5 fruit fly cellular contexts compared by ENCODE assay signal in genomic region chr3L:20950136-20950499, dm6.
TF ChIP-seq lines count a peak whose summit lies in the region.

No protein-coding gene starts in this region.

- TF ChIP-seq CTCF in whole organism, embryonic (GFP tag; optimal IDR thresholded peaks at IDR 0.05; lab: Kevin White, UChicago) = no peak

TF ChIP-seq in whole organism, adult, 20 proteins besides CTCF, POLR2A, EP300 and RAD21 (continues in another document):
- TF ChIP-seq pad (GFP tag; optimal IDR thresholded peaks at IDR 0.05; lab: Kevin White, UChicago) (peak; percentile 38), cnc (optimal IDR thresholded peaks at IDR 0.05; lab: Kevin White, UChicago) (no peak), CG7101 (tag; optimal IDR thresholded peaks at IDR 0.05; lab: Kevin White, UChicago) (peak; percentile 81), kay (GFP tag; lab: Kevin White, UChicago; ENCODE audit: borderline replicate concordance) (peak; percentile 52), CG1620 (GFP tag; optimal IDR thresholded peaks at IDR 0.05; lab: Kevin White, UChicago) (no peak), bab1 (GFP tag; optimal IDR thresholded peaks at IDR 0.05; lab: Kevin White, UChicago) (peak; percentile 8), Crg-1 (GFP tag; optimal IDR thresholded peaks at IDR 0.05; lab: Kevin White, UChicago) (no peak), CG7045 (GFP tag; optimal IDR thresholded peaks at IDR 0.05; lab: Kevin White, UChicago) (peak; percentile 65), Hr96 (GFP tag; optimal IDR thresholded peaks at IDR 0.05; lab: Kevin White, UChicago) (peak; percentile 65), toe (GFP tag; optimal IDR thresholded peaks at IDR 0.05; lab: Kevin White, UChicago) (peak; percentile 53), ovo (GFP tag; optimal IDR thresholded peaks at IDR 0.05; lab: Kevin White, UChicago) (no peak), CG14711 (tag; optimal IDR thresholded peaks at IDR 0.05; lab: Kevin White, UChicago) (peak; percentile 61), Mnt (GFP tag; optimal IDR thresholded peaks at IDR 0.05; lab: Kevin White, UChicago) (peak; percentile 28), tj (GFP tag; optimal IDR thresholded peaks at IDR 0.05; lab: Kevin White, UChicago) (no peak), CG11617 (GFP tag; optimal IDR thresholded peaks at IDR 0.05; lab: Kevin White, UChicago) (peak; percentile 46), CG33017 (tag; optimal IDR thresholded peaks at IDR 0.05; lab: Kevin White, UChicago) (peak; percentile 58), Clk (GFP tag; optimal IDR thresholded peaks at IDR 0.05; lab: Kevin White, UChicago) (peak; percentile 1), cic (GFP tag; optimal IDR thresholded peaks at IDR 0.05; lab: Kevin White, UChicago) (no peak)

TF ChIP-seq in whole organism, embryonic, 481 proteins besides CTCF, POLR2A, EP300 and RAD21 (continues in another document):
- TF ChIP-seq seq (GFP tag; IDR thresholded peaks at IDR 0.05; lab: Robert Waterston, UW) (no peak), slbo (GFP tag; IDR thresholded peaks at IDR 0.05; lab: Robert Waterston, UW) (no peak), yki (optimal IDR thresholded peaks at IDR 0.05; lab: Kevin White, UChicago) (no peak), HmgZ (tag; optimal IDR thresholded peaks at IDR 0.05; lab: Kevin White, UChicago) (no peak), Hmr (GFP tag; optimal IDR thresholded peaks at IDR 0.05; lab: Kevin White, UChicago) (peak; percentile 4), CG6854 (GFP tag; optimal IDR thresholded peaks at IDR 0.05; lab: Kevin White, UChicago) (peak; percentile 18), kay (GFP tag; optimal IDR thresholded peaks at IDR 0.05; lab: Kevin White, UChicago) (peak; percentile 2), bigmax (GFP tag; optimal IDR thresholded peaks at IDR 0.05; lab: Kevin White, UChicago) (no peak), CG9727 (GFP tag; optimal IDR thresholded peaks at IDR 0.05; lab: Kevin White, UChicago) (peak; percentile 49), CG16813 (GFP tag; IDR thresholded peaks at IDR 0.05; lab: Robert Waterston, UW; ENCODE audit: partially characterized antibody) (no peak), twi (tag; optimal IDR thresholded peaks at IDR 0.05; lab: Kevin White, UChicago) (peak; percentile 50), CG17359 (tag; optimal IDR thresholded peaks at IDR 0.05; lab: Kevin White, UChicago) (peak; percentile 83), Jarid2 (GFP tag; optimal IDR thresholded peaks at IDR 0.05; lab: Kevin White, UChicago) (no peak), Atf6 (GFP tag; IDR thresholded peaks at IDR 0.05; lab: Robert Waterston, UW) (no peak; the same call in 1 of the 2 replicates), Sin3A (optimal IDR thresholded peaks at IDR 0.05; lab: Kevin White, UChicago) (no peak), D (optimal IDR thresholded peaks at IDR 0.05; lab: Kevin White, UChicago) (no peak), D (GFP tag; optimal IDR thresholded peaks at IDR 0.05; lab: Kevin White, UChicago) (peak; percentile 81), B-H1 (GFP tag; IDR thresholded peaks at IDR 0.05; lab: Robert Waterston, UW) (no peak), al (GFP tag; IDR thresholded peaks at IDR 0.05; lab: Robert Waterston, UW) (no peak)

TF ChIP-seq in whole organism, prepupa, 60 proteins besides CTCF, POLR2A, EP300 and RAD21 (continues in another document):
- TF ChIP-seq Blimp-1 (GFP tag; optimal IDR thresholded peaks at IDR 0.05; lab: Kevin White, UChicago) = peak; percentile 78
- TF ChIP-seq achi (GFP tag; optimal IDR thresholded peaks at IDR 0.05; lab: Kevin White, UChicago) = peak; percentile 96
- TF ChIP-seq fd85E (GFP tag; optimal IDR thresholded peaks at IDR 0.05; lab: Kevin White, UChicago) = peak; percentile 77
- TF ChIP-seq dsx (GFP tag; optimal IDR thresholded peaks at IDR 0.05; lab: Kevin White, UChicago; ENCODE audit: poor library complexity, severe bottlenecking) = peak; percentile 97
- no peak for TF ChIP-seq Hr38 (GFP tag; optimal IDR thresholded peaks at IDR 0.05; lab: Kevin White, UChicago)
- no peak for TF ChIP-seq fkh (GFP tag; optimal IDR thresholded peaks at IDR 0.05; lab: Kevin White, UChicago)
- peak; percentile 97 for TF ChIP-seq OdsH (GFP tag; optimal IDR thresholded peaks at IDR 0.05; lab: Kevin White, UChicago)
- TF ChIP-seq CG3032 (tag; optimal IDR thresholded peaks at IDR 0.05; lab: Kevin White, UChicago) = peak; percentile 98
- peak; percentile 91 for TF ChIP-seq CG11902 (GFP tag; optimal IDR thresholded peaks at IDR 0.05; lab: Kevin White, UChicago)
- peak; percentile 94 for TF ChIP-seq CG32006 (GFP tag; optimal IDR thresholded peaks at IDR 0.05; lab: Kevin White, UChicago)
- TF ChIP-seq CG8319 (GFP tag; optimal IDR thresholded peaks at IDR 0.05; lab: Kevin White, UChicago) = peak; percentile 92
- TF ChIP-seq Hr39 (GFP tag; optimal IDR thresholded peaks at IDR 0.05; lab: Kevin White, UChicago) = peak; percentile 94
- peak; percentile 97 for TF ChIP-seq Eip75B (GFP tag; optimal IDR thresholded peaks at IDR 0.05; lab: Kevin White, UChicago)
- peak; percentile 95 for TF ChIP-seq CG31627 (GFP tag; optimal IDR thresholded peaks at IDR 0.05; lab: Kevin White, UChicago)
- TF ChIP-seq spab (GFP tag; optimal IDR thresholded peaks at IDR 0.05; lab: Kevin White, UChicago) = peak; percentile 96
- TF ChIP-seq CG11294 (GFP tag; IDR thresholded peaks at IDR 0.05; lab: Robert Waterston, UW) = peak; percentile 85
- TF ChIP-seq CG6854 (GFP tag; optimal IDR thresholded peaks at IDR 0.05; lab: Kevin White, UChicago) = peak; percentile 66
- TF ChIP-seq cyc (GFP tag; optimal IDR thresholded peaks at IDR 0.05; lab: Kevin White, UChicago) = peak; percentile 94
- peak; percentile 84 for TF ChIP-seq eg (GFP tag; IDR thresholded peaks at IDR 0.05; lab: Robert Waterston, UW)

TF ChIP-seq in whole organism, pupa, 21 proteins besides CTCF, POLR2A, EP300 and RAD21:
- TF ChIP-seq Snoo (tag; optimal IDR thresholded peaks at IDR 0.05; lab: Kevin White, UChicago) (peak; percentile 94), CG12605 (GFP tag; IDR thresholded peaks at IDR 0.05; lab: Robert Waterston, UW) (peak; percentile 85), Pif1B (GFP tag; optimal IDR thresholded peaks at IDR 0.05; lab: Kevin White, UChicago) (peak; percentile 92), CG34367 (tag; optimal IDR thresholded peaks at IDR 0.05; lab: Kevin White, UChicago) (peak; percentile 97), CG32121 (GFP tag; IDR thresholded peaks at IDR 0.05; lab: Robert Waterston, UW) (peak; percentile 80), EcR (GFP tag; optimal IDR thresholded peaks at IDR 0.05; lab: Kevin White, UChicago) (no peak), CG10348 (GFP tag; IDR thresholded peaks at IDR 0.05; lab: Robert Waterston, UW) (peak; percentile 37; the same call in 1 of the 2 replicates), CG13204 (GFP tag; optimal IDR thresholded peaks at IDR 0.05; lab: Kevin White, UChicago) (peak; percentile 81), CG8301 (tag; optimal IDR thresholded peaks at IDR 0.05; lab: Kevin White, UChicago) (peak; percentile 94), Pif1A (GFP tag; optimal IDR thresholded peaks at IDR 0.05; lab: Kevin White, UChicago) (peak; percentile 93), D1 (tag; optimal IDR thresholded peaks at IDR 0.05; lab: Kevin White, UChicago) (peak; percentile 94), CG17806 (tag; optimal IDR thresholded peaks at IDR 0.05; lab: Kevin White, UChicago) (peak; percentile 98), CG9948 (tag; optimal IDR thresholded peaks at IDR 0.05; lab: Kevin White, UChicago) (peak; percentile 99), rn (GFP tag; IDR thresholded peaks at IDR 0.05; lab: Robert Waterston, UW) (peak; percentile 83), Ets98B (GFP tag; IDR thresholded peaks at IDR 0.05; lab: Robert Waterston, UW) (peak; percentile 63), gl (tag; optimal IDR thresholded peaks at IDR 0.05; lab: Kevin White, UChicago) (peak; percentile 91), CG4496 (GFP tag; IDR thresholded peaks at IDR 0.05; lab: Robert Waterston, UW) (peak; percentile 90), CG15710 (tag; optimal IDR thresholded peaks at IDR 0.05; lab: Kevin White, UChicago) (peak; percentile 99), CG8159 (tag; optimal IDR thresholded peaks at IDR 0.05; lab: Kevin White, UChicago) (peak; percentile 99), fd96Ca (GFP tag; IDR thresholded peaks at IDR 0.05; lab: Robert Waterston, UW) (no peak), CG14655 (GFP tag; optimal IDR thresholded peaks at IDR 0.05; lab: Kevin White, UChicago) (peak; percentile 95)
TF ChIP-seq in whole organism, pupa: peak in this region for 19.

TF ChIP-seq in whole organism, wandering third instar larva, 38 proteins besides CTCF, POLR2A, EP300 and RAD21 (continues in another document):
- TF ChIP-seq br (GFP tag; optimal IDR thresholded peaks at IDR 0.05; lab: Kevin White, UChicago) = peak; percentile 93
- TF ChIP-seq Rel (GFP tag; optimal IDR thresholded peaks at IDR 0.05; lab: Kevin White, UChicago) = peak; percentile 73
- TF ChIP-seq Rel (tag; optimal IDR thresholded peaks at IDR 0.05; lab: Kevin White, UChicago) = peak; percentile 46
- peak; percentile 89 for TF ChIP-seq dmrt93B (GFP tag; optimal IDR thresholded peaks at IDR 0.05; lab: Kevin White, UChicago)
- no peak for TF ChIP-seq pan (optimal IDR thresholded peaks at IDR 0.05; lab: Kevin White, UChicago)
- TF ChIP-seq lola (GFP tag; optimal IDR thresholded peaks at IDR 0.05; lab: Kevin White, UChicago) = no peak
- no peak for TF ChIP-seq N (GFP tag; optimal IDR thresholded peaks at IDR 0.05; lab: Kevin White, UChicago)
- TF ChIP-seq Hr83 (GFP tag; optimal IDR thresholded peaks at IDR 0.05; lab: Kevin White, UChicago; ENCODE audit: poor library complexity, severe bottlenecking) = no peak
- TF ChIP-seq Abd-B (GFP tag; optimal IDR thresholded peaks at IDR 0.05; lab: Kevin White, UChicago) = no peak
- peak; percentile 94 for TF ChIP-seq ey (GFP tag; optimal IDR thresholded peaks at IDR 0.05; lab: Kevin White, UChicago)
- peak; percentile 88 for TF ChIP-seq Hnf4 (GFP tag; optimal IDR thresholded peaks at IDR 0.05; lab: Kevin White, UChicago)
- TF ChIP-seq dl (GFP tag; optimal IDR thresholded peaks at IDR 0.05; lab: Kevin White, UChicago; ENCODE audit: insufficient read depth in 1 of 2, partially characterized antibody in 2 of 2) = no peak
- peak; percentile 95 for TF ChIP-seq fru (GFP tag; optimal IDR thresholded peaks at IDR 0.05; lab: Kevin White, UChicago)
- TF ChIP-seq psq (GFP tag; optimal IDR thresholded peaks at IDR 0.05; lab: Kevin White, UChicago) = peak; percentile 87
- TF ChIP-seq Sp1 (GFP tag; optimal IDR thresholded peaks at IDR 0.05; lab: Kevin White, UChicago) = peak; percentile 94
- TF ChIP-seq GATAd (GFP tag; optimal IDR thresholded peaks at IDR 0.05; lab: Kevin White, UChicago) = peak; percentile 12
- TF ChIP-seq tai (GFP tag; optimal IDR thresholded peaks at IDR 0.05; lab: Kevin White, UChicago) = peak; percentile 71
- no peak for TF ChIP-seq Vsx2 (GFP tag; optimal IDR thresholded peaks at IDR 0.05; lab: Kevin White, UChicago; ENCODE audit: partially characterized antibody)
- peak; percentile 82 for TF ChIP-seq Jra (GFP tag; optimal IDR thresholded peaks at IDR 0.05; lab: Kevin White, UChicago)
- no peak for TF ChIP-seq Dif (GFP tag; optimal IDR thresholded peaks at IDR 0.05; lab: Kevin White, UChicago; ENCODE audit: partially characterized antibody)
- TF ChIP-seq woc (GFP tag; optimal IDR thresholded peaks at IDR 0.05; lab: Kevin White, UChicago) = peak; percentile 90
- peak in 1 of 2 experiments; percentile 94 for TF ChIP-seq foxo (GFP tag; optimal IDR thresholded peaks at IDR 0.05; lab: Kevin White, UChicago)
- peak; percentile 95 for TF ChIP-seq HLH106 (tag; optimal IDR thresholded peaks at IDR 0.05; lab: Kevin White, UChicago)
